Worm (Caenorhabditis elegans) whole organism, L1 larva: Measurements from ENCODE around the gene clr-1.
A peak's percentile ranks its signal among the peaks of the same experiment; 100 is the strongest.

Source experiments
- C16A3.4 ChIP-seq: fragments of 150-350 bp; optimal IDR thresholded peaks from 2 replicates; lab custom pipeline; 2014; ENCODE audit warnings: missing biosample characterization, missing genetic modification characterization
- F16B12.6 ChIP-seq: fragments of 150-350 bp; optimal IDR thresholded peaks from 2 replicates; lab custom pipeline; 2014; ENCODE audit warnings: missing biosample characterization, missing genetic modification characterization
- aha-1 ChIP-seq: fragments of 150-350 bp; optimal IDR thresholded peaks from 2 replicates; lab custom pipeline; 2014; ENCODE audit warnings: missing biosample characterization, missing genetic modification characterization
- alr-1 ChIP-seq: fragments of 200-800 bp; sonication (Bioruptor generic); optimal IDR thresholded peaks from 2 replicates; lab custom pipeline; 2018; ENCODE audit warnings: borderline replicate concordance, mild to moderate bottlenecking, missing genetic modification characterization, missing compliant biosample characterization
- blmp-1 ChIP-seq: fragments of 150-350 bp; optimal IDR thresholded peaks from 2 replicates; lab custom pipeline; 2014; ENCODE audit warnings: missing biosample characterization, missing genetic modification characterization
- ceh-8 ChIP-seq: fragments of 200-800 bp; sonication (Bioruptor generic); optimal IDR thresholded peaks from 2 replicates; lab custom pipeline; 2018; ENCODE audit warnings: mild to moderate bottlenecking, missing genetic modification characterization, moderate library complexity, missing compliant biosample characterization
- ceh-90 ChIP-seq: sonication (generic microtip); optimal IDR thresholded peaks from 2 replicates; lab custom pipeline; 2016; ENCODE audit warnings: missing genetic modification characterization, missing compliant biosample characterization
- ces-1 ChIP-seq: fragments of 150-350 bp; optimal IDR thresholded peaks from 2 replicates; lab custom pipeline; 2014; ENCODE audit warnings: missing biosample characterization, missing genetic modification reagents, missing genetic modification characterization
- dpl-1 ChIP-seq, 3 experiments: fragments of 150-350 bp in 2 of 3; sonication (generic microtip) in 1 of 3; optimal IDR thresholded peaks; 2 replicates each; lab custom pipeline; 2014 to 2017; ENCODE audit warnings: missing biosample characterization in 3 of 3, missing genetic modification characterization in 3 of 3, missing genetic modification reagents in 3 of 3
- efl-1 ChIP-seq, 4 experiments: fragments of 150-350 bp; optimal IDR thresholded peaks in 3 of 4; peaks in 1 of 4; 1 replicate in 1 of 4; 2 replicates in 3 of 4; lab custom pipeline; 2014; ENCODE audit warnings: missing biosample characterization in 2 of 4, missing genetic modification characterization in 2 of 4, missing genetic modification reagents in 2 of 4
- efl-3 ChIP-seq: fragments of 200-800 bp; sonication (Bioruptor generic); optimal IDR thresholded peaks from 2 replicates; lab custom pipeline; 2018; ENCODE audit warnings: mild to moderate bottlenecking, missing genetic modification characterization, missing compliant biosample characterization
- egl-27 ChIP-seq, 2 experiments: fragments of 150-350 bp in 1 of 2; sonication (generic microtip); optimal IDR thresholded peaks; 3 replicates each; lab custom pipeline; 2017 to 2018; ENCODE audit warnings: missing biosample characterization in 2 of 2, missing genetic modification characterization in 2 of 2, missing genetic modification reagents in 2 of 2
- elt-2 ChIP-seq: sonication (generic microtip); optimal IDR thresholded peaks from 2 replicates; lab custom pipeline; 2016; ENCODE audit warnings: missing genetic modification characterization, mild to moderate bottlenecking, inconsistent platforms, missing compliant biosample characterization, missing genetic modification reagents
- ets-5 ChIP-seq: fragments of 200-800 bp; sonication (Bioruptor generic); IDR thresholded peaks from 2 replicates; pipeline ENCODE4 v1.3.6; 2022; ENCODE audit warnings: missing genetic modification characterization, missing compliant biosample characterization
- fkh-10 ChIP-seq: sonication (generic microtip); optimal IDR thresholded peaks from 2 replicates; lab custom pipeline; 2017; ENCODE audit warnings: missing biosample characterization, missing genetic modification reagents, missing genetic modification characterization
- fkh-4 ChIP-seq: sonication (generic microtip); optimal IDR thresholded peaks from 2 replicates; lab custom pipeline; 2016; ENCODE audit warnings: missing compliant biosample characterization, missing genetic modification characterization, borderline replicate concordance
- hlh-4 ChIP-seq: sonication (generic microtip); optimal IDR thresholded peaks from 2 replicates; lab custom pipeline; 2016; ENCODE audit warnings: mild to moderate bottlenecking, missing genetic modification characterization, missing compliant biosample characterization
- hpl-2 ChIP-seq: fragments of 150-350 bp; optimal IDR thresholded peaks from 2 replicates; lab custom pipeline; 2014; ENCODE audit warnings: missing biosample characterization, missing genetic modification reagents, missing genetic modification characterization
- irx-1 ChIP-seq: sonication (generic microtip); optimal IDR thresholded peaks from 2 replicates; lab custom pipeline; 2016; ENCODE audit warnings: missing genetic modification characterization, missing compliant biosample characterization
- isw-1 ChIP-seq: fragments of 200-800 bp; sonication (Bioruptor generic); IDR thresholded peaks from 2 replicates; pipeline ENCODE4 v1.3.6; 2022; ENCODE audit warnings: missing genetic modification characterization, missing compliant biosample characterization
- jun-1 ChIP-seq: fragments of 150-350 bp; optimal IDR thresholded peaks from 2 replicates; lab custom pipeline; 2014; ENCODE audit warnings: missing biosample characterization, missing genetic modification reagents, missing genetic modification characterization
- lin-13 ChIP-seq: fragments of 150-350 bp; optimal IDR thresholded peaks from 2 replicates; lab custom pipeline; 2014; ENCODE audit warnings: missing biosample characterization, missing genetic modification reagents, missing genetic modification characterization
- lin-14 ChIP-seq: fragments of 200-800 bp; sonication (Bioruptor generic); optimal IDR thresholded peaks from 2 replicates; lab custom pipeline; 2018; ENCODE audit warnings: mild to moderate bottlenecking, missing genetic modification characterization, moderate library complexity, missing compliant biosample characterization
- lin-15B ChIP-seq: fragments of 150-350 bp; sonication (generic microtip); optimal IDR thresholded peaks from 3 replicates; lab custom pipeline; 2014; ENCODE audit warnings: missing biosample characterization, missing genetic modification characterization
- lin-35 ChIP-seq, 2 experiments: fragments of 150-350 bp; optimal IDR thresholded peaks; 2 replicates each; lab custom pipeline; 2014; ENCODE audit warnings: missing biosample characterization in 2 of 2, missing genetic modification characterization in 2 of 2, missing genetic modification reagents in 2 of 2
- lin-39 ChIP-seq: fragments of 150-350 bp; optimal IDR thresholded peaks from 2 replicates; lab custom pipeline; 2014; ENCODE audit warnings: missing biosample characterization, missing genetic modification reagents, missing genetic modification characterization
- lir-3 ChIP-seq: sonication (generic microtip); optimal IDR thresholded peaks from 2 replicates; lab custom pipeline; 2016; ENCODE audit warnings: mild to moderate bottlenecking, missing genetic modification characterization, moderate library complexity, missing compliant biosample characterization; ENCODE audit not compliant: poor library complexity
- lsy-2 ChIP-seq, 2 experiments: fragments of 150-350 bp; optimal IDR thresholded peaks; 2 replicates each; lab custom pipeline; 2014; ENCODE audit warnings: missing biosample characterization in 2 of 2, missing genetic modification characterization in 2 of 2
- mab-9 ChIP-seq: fragments of 200-800 bp; sonication (Bioruptor generic); IDR thresholded peaks from 2 replicates; pipeline ENCODE4 v1.3.6; 2022; ENCODE audit warnings: missing genetic modification reagents, missing genetic modification characterization, missing compliant biosample characterization
- mep-1 ChIP-seq: fragments of 150-350 bp; optimal IDR thresholded peaks from 2 replicates; lab custom pipeline; 2014; ENCODE audit warnings: missing biosample characterization, missing genetic modification characterization
- nhr-12 ChIP-seq: sonication (generic microtip); optimal IDR thresholded peaks from 2 replicates; lab custom pipeline; 2017; ENCODE audit warnings: missing biosample characterization, missing genetic modification characterization
- nhr-47 ChIP-seq: sonication (generic microtip); optimal IDR thresholded peaks from 2 replicates; lab custom pipeline; 2016; ENCODE audit warnings: mild to moderate bottlenecking, missing genetic modification characterization, moderate library complexity, missing compliant biosample characterization
- nhr-71 ChIP-seq: sonication (generic microtip); optimal IDR thresholded peaks from 2 replicates; lab custom pipeline; 2016; ENCODE audit warnings: mild to moderate bottlenecking, missing genetic modification characterization, moderate library complexity, missing compliant biosample characterization
- nhr-76 ChIP-seq: sonication (generic microtip); optimal IDR thresholded peaks from 2 replicates; lab custom pipeline; 2017; ENCODE audit warnings: missing biosample characterization, missing genetic modification characterization
- nhr-77 ChIP-seq: fragments of 150-350 bp; optimal IDR thresholded peaks from 2 replicates; lab custom pipeline; 2014; ENCODE audit warnings: missing biosample characterization, missing genetic modification characterization
- nhr-84 ChIP-seq: sonication (generic microtip); optimal IDR thresholded peaks from 2 replicates; lab custom pipeline; 2017; ENCODE audit warnings: missing biosample characterization, missing genetic modification characterization
- nhr-85 ChIP-seq: sonication (generic microtip); peaks from one replicate; lab custom pipeline; 2016; ENCODE audit warnings: missing genetic modification characterization, inconsistent platforms, missing compliant biosample characterization
- pag-3 ChIP-seq: sonication (generic microtip); optimal IDR thresholded peaks from 2 replicates; lab custom pipeline; 2017; ENCODE audit warnings: missing genetic modification characterization, mild to moderate bottlenecking, missing compliant biosample characterization, antibody characterized with exemption, borderline replicate concordance; ENCODE audit not compliant: insufficient read depth
- pqm-1 ChIP-seq: sonication (generic microtip); optimal IDR thresholded peaks from 3 replicates; lab custom pipeline; 2017; ENCODE audit warnings: missing biosample characterization, missing genetic modification characterization
- skn-1 ChIP-seq: fragments of 150-350 bp; optimal IDR thresholded peaks from 2 replicates; lab custom pipeline; 2014; ENCODE audit warnings: missing biosample characterization, missing genetic modification characterization
- snpc-4 ChIP-seq: fragments of 150-350 bp; optimal IDR thresholded peaks from 2 replicates; lab custom pipeline; 2014; ENCODE audit warnings: missing biosample characterization, missing genetic modification characterization
- snu-23 ChIP-seq: sonication (generic microtip); optimal IDR thresholded peaks from 2 replicates; lab custom pipeline; 2016; ENCODE audit warnings: missing genetic modification characterization, missing compliant biosample characterization
- sup-37 ChIP-seq: fragments of 200-800 bp; sonication (Bioruptor generic); optimal IDR thresholded peaks from 2 replicates; lab custom pipeline; 2018; ENCODE audit warnings: mild to moderate bottlenecking, missing genetic modification characterization, missing compliant biosample characterization
- unc-130 ChIP-seq: fragments of 150-350 bp; optimal IDR thresholded peaks from 2 replicates; lab custom pipeline; 2017; ENCODE audit warnings: missing biosample characterization, missing genetic modification characterization, inconsistent platforms
- unc-30 ChIP-seq: sonication (generic microtip); optimal IDR thresholded peaks from 2 replicates; lab custom pipeline; 2017; ENCODE audit warnings: missing biosample characterization, missing genetic modification characterization
- unc-62 ChIP-seq: fragments of 150-350 bp; optimal IDR thresholded peaks from 2 replicates; lab custom pipeline; 2014; ENCODE audit warnings: missing biosample characterization, missing genetic modification reagents, missing genetic modification characterization
- unc-98 ChIP-seq: fragments of 200-800 bp; sonication (Bioruptor generic); IDR thresholded peaks from 2 replicates; pipeline ENCODE4 v1.3.6; 2022; ENCODE audit warnings: missing genetic modification characterization, missing compliant biosample characterization

Gene clr-1

ce11 chrII:5500986-5501657 is 35.0 kb downstream of the clr-1 start, which contains the start of gene F12A10.8 (continued):
- TF ChIP-seq snu-23 (GFP tag; lab: Kevin White, UChicago) (peak; percentile 24), elt-2 (no peak), ceh-90 (tag; lab: Kevin White, UChicago) (no peak), unc-62 (GFP tag; lab: Kevin White, UChicago) (no peak), lin-39 (tag; lab: Kevin White, UChicago) (no peak), efl-3 (GFP tag; lab: Kevin White, UChicago) (no peak), ces-1 (GFP tag; lab: Kevin White, UChicago) (no peak), lir-3 (tag; lab: Kevin White, UChicago) (no peak), mab-9 (GFP tag; lab: Robert Waterston, UW) (no peak), nhr-47 (tag; lab: Kevin White, UChicago) (no peak), nhr-85 (tag; lab: Kevin White, UChicago) (peak; percentile 33), alr-1 (tag; lab: Kevin White, UChicago) (no peak), F16B12.6 (tag; lab: Kevin White, UChicago) (peak; percentile 30), aha-1 (tag; lab: Kevin White, UChicago) (no peak), unc-98 (GFP tag; lab: Robert Waterston, UW) (no peak), lin-14 (GFP tag; lab: Kevin White, UChicago) (peak; percentile 29), mep-1 (tag; lab: Kevin White, UChicago) (peak; percentile 46), egl-27 (tag; optimal IDR thresholded peaks at IDR 0.05; lab: Kevin White, UChicago) (no peak), irx-1 (no peak), isw-1 (no peak), unc-130 (tag; lab: Kevin White, UChicago) (no peak), pag-3 (no peak), sup-37 (GFP tag; lab: Kevin White, UChicago) (no peak), snpc-4 (tag; lab: Kevin White, UChicago) (no peak), hlh-4 (tag; lab: Kevin White, UChicago) (no peak), nhr-76 (tag; lab: Kevin White, UChicago) (no peak), nhr-84 (tag; lab: Kevin White, UChicago) (no peak), C16A3.4 (no peak), lin-13 (no peak), nhr-77 (tag; lab: Kevin White, UChicago) (no peak), pqm-1 (tag; lab: Kevin White, UChicago) (no peak), lin-15B (tag; lab: Kevin White, UChicago) (peak; percentile 67), jun-1 (tag; lab: Kevin White, UChicago) (no peak), fkh-4 (tag; lab: Kevin White, UChicago) (no peak), unc-30 (no peak), nhr-12 (tag; lab: Kevin White, UChicago) (no peak), ets-5 (GFP tag; lab: Robert Waterston, UW) (no peak), hpl-2 (no peak), skn-1 (peak; percentile 17)

ce11 chrII:5503760-5504159 is 37.6 kb downstream of the clr-1 start, which contains the start of gene cyp-44A1:
cyp-44A1 (plus strand) TSS chrII:5504044.
- no peak for TF ChIP-seq unc-62 (GFP tag; lab: Kevin White, UChicago)
- peak; percentile 40 for TF ChIP-seq elt-2

ce11 chrII:5505820-5506287 is 39.7 kb downstream of the clr-1 start, which contains the start of gene npp-24:
npp-24 (plus strand) TSS chrII:5505870.
- TF ChIP-seq blmp-1 (tag; lab: Kevin White, UChicago): peak; percentile 95
- TF ChIP-seq nhr-71: no peak
- TF ChIP-seq efl-1 (optimal IDR thresholded peaks at IDR 0.05; lab: Kevin White, UChicago): peak; percentile 20 to 23
- TF ChIP-seq efl-1 (GFP tag; optimal IDR thresholded peaks at IDR 0.05 in 1 of 2; lab: Kevin White, UChicago): peak in 1 of 2 experiments; percentile 17
- TF ChIP-seq pqm-1 (tag; lab: Kevin White, UChicago): no peak
- TF ChIP-seq dpl-1 (GFP tag; optimal IDR thresholded peaks at IDR 0.05; lab: Kevin White, UChicago): peak in 1 of 3 experiments; percentile 45
- peak; percentile 28 for TF ChIP-seq lin-15B (tag; lab: Kevin White, UChicago)
- TF ChIP-seq lsy-2 (tag; optimal IDR thresholded peaks at IDR 0.05; lab: Kevin White, UChicago): peak in 1 of 2 experiments; percentile 33
- TF ChIP-seq lin-35 (GFP tag; optimal IDR thresholded peaks at IDR 0.05; lab: Kevin White, UChicago): peak in 1 of 2 experiments; percentile 24
- no peak for TF ChIP-seq fkh-10 (GFP tag; lab: Kevin White, UChicago)
- no peak for TF ChIP-seq ceh-8 (GFP tag; lab: Kevin White, UChicago)
- no peak for TF ChIP-seq mep-1 (tag; lab: Kevin White, UChicago)
